Fruit fly (Drosophila melanogaster): ENCODE results near the gene CG46316.

dm6 chr3R:24699309-24699708 is 13.3 kb upstream of the CG46316 start:
- TF ChIP-seq cg (GFP tag; optimal IDR thresholded peaks at IDR 0.05) (no peak), Ets65A (GFP tag) (no peak), Aef1 (GFP tag; IDR thresholded peaks at IDR 0.05) (no peak), Hand (GFP tag; optimal IDR thresholded peaks at IDR 0.05) (no peak), CG17612 (GFP tag; IDR thresholded peaks at IDR 0.05) (no peak), Rx (GFP tag; IDR thresholded peaks at IDR 0.05) (no peak)

Measured in whole organism, embryonic.